Fruit fly (Drosophila melanogaster) whole organism, embryonic: Measurements from ENCODE around the gene CG2794.

ENCODE experiments used
- CG10959 ChIP-seq: fragments of 200-800 bp; sonication (Bioruptor generic); IDR thresholded peaks from 2 replicates; pipeline ENCODE4 v1.3.6; 2022; ENCODE audit warnings: missing biosample characterization, missing genetic modification characterization
- CG12071 ChIP-seq: fragments of 200-800 bp; sonication (Bioruptor generic); optimal IDR thresholded peaks from 3 replicates; lab custom pipeline; 2018; ENCODE audit warnings: missing biosample characterization, mild to moderate bottlenecking, missing genetic modification characterization
- CG12104 ChIP-seq: fragments of 200-800 bp; sonication (Bioruptor generic); optimal IDR thresholded peaks from 3 replicates; lab custom pipeline; 2016; ENCODE audit warnings: missing biosample characterization, missing genetic modification characterization
- CG12299 ChIP-seq: fragments of 200-800 bp; sonication (Bioruptor generic); optimal IDR thresholded peaks from 2 replicates; lab custom pipeline; 2018; ENCODE audit warnings: missing biosample characterization, mild to moderate bottlenecking, missing genetic modification characterization
- CG1603 ChIP-seq: fragments of 200-800 bp; sonication (Bioruptor generic); optimal IDR thresholded peaks from 2 replicates; lab custom pipeline; 2019; ENCODE audit warnings: missing biosample characterization, mild to moderate bottlenecking, missing genetic modification characterization, moderate library complexity
- CG1647 ChIP-seq: fragments of 200-800 bp; sonication (Bioruptor generic); optimal IDR thresholded peaks from 3 replicates; lab custom pipeline; 2016; ENCODE audit warnings: missing biosample characterization, missing genetic modification characterization
- CG16813 ChIP-seq: fragments of 200-800 bp; sonication (Bioruptor generic); IDR thresholded peaks from 3 replicates; pipeline ENCODE4 v1.3.6; 2022; ENCODE audit warnings: missing biosample characterization, missing genetic modification characterization; ENCODE audit not compliant: partially characterized antibody
- CG17186 ChIP-seq: fragments of 200-800 bp; sonication (Bioruptor generic); optimal IDR thresholded peaks from 3 replicates; lab custom pipeline; 2017; ENCODE audit warnings: missing biosample characterization, missing genetic modification reagents, missing genetic modification characterization
- CG2129 ChIP-seq: fragments of 200-800 bp; sonication (Bioruptor generic); IDR thresholded peaks from 2 replicates; pipeline ENCODE4 v1.3.6; 2022; ENCODE audit warnings: missing biosample characterization, missing genetic modification characterization; ENCODE audit not compliant: partially characterized antibody
- CG34224 ChIP-seq: fragments of 200-800 bp; sonication (Bioruptor generic); IDR thresholded peaks from 3 replicates; pipeline ENCODE4 v1.3.6; 2022; ENCODE audit warnings: missing biosample characterization, missing genetic modification characterization; ENCODE audit not compliant: partially characterized antibody
- CG42726 ChIP-seq: fragments of 200-800 bp; sonication (Bioruptor generic); IDR thresholded peaks from 2 replicates; pipeline ENCODE4 v1.3.6; 2022; ENCODE audit warnings: missing biosample characterization, missing genetic modification characterization; ENCODE audit not compliant: partially characterized antibody
- CG4424 ChIP-seq: fragments of 200-800 bp; sonication (Bioruptor generic); optimal IDR thresholded peaks from 3 replicates; lab custom pipeline; 2016; ENCODE audit warnings: missing biosample characterization, missing genetic modification characterization
- CG4707 ChIP-seq: fragments of 200-800 bp; sonication (Bioruptor generic); optimal IDR thresholded peaks from 2 replicates; lab custom pipeline; 2018; ENCODE audit warnings: missing biosample characterization, mild to moderate bottlenecking, missing genetic modification characterization, moderate library complexity
- CG5953 ChIP-seq: fragments of 200-800 bp; sonication (Bioruptor generic); IDR thresholded peaks from 2 replicates; pipeline ENCODE4 v1.3.6; 2022; ENCODE audit warnings: missing biosample characterization, missing genetic modification characterization
- CG8281 ChIP-seq: fragments of 200-800 bp; sonication (Bioruptor generic); optimal IDR thresholded peaks from 2 replicates; lab custom pipeline; 2018; ENCODE audit warnings: missing biosample characterization, mild to moderate bottlenecking, missing genetic modification characterization, moderate library complexity
- CG8765 ChIP-seq: fragments of 200-800 bp; sonication (Bioruptor generic); IDR thresholded peaks from 2 replicates; pipeline ENCODE4 v1.3.6; 2022; ENCODE audit warnings: missing biosample characterization, missing genetic modification characterization
- CHES-1-like ChIP-seq: fragments of 200-800 bp; sonication (Bioruptor generic); optimal IDR thresholded peaks from 2 replicates; lab custom pipeline; 2016; ENCODE audit warnings: missing biosample characterization, missing genetic modification characterization
- CkIIα-i1 ChIP-seq: fragments of 200-800 bp; sonication (Bioruptor generic); IDR thresholded peaks from 2 replicates; pipeline ENCODE4 v1.3.6; 2022; ENCODE audit warnings: missing biosample characterization, missing genetic modification characterization
- E2f1 ChIP-seq: fragments of 200-800 bp; sonication (Bioruptor generic); IDR thresholded peaks from 2 replicates; pipeline ENCODE4 v1.3.6; 2022; ENCODE audit warnings: missing biosample characterization, missing genetic modification characterization
- H15 ChIP-seq: fragments of 200-800 bp; sonication (Bioruptor generic); IDR thresholded peaks from 3 replicates; pipeline ENCODE4 v1.3.6; 2022; ENCODE audit warnings: missing biosample characterization, missing genetic modification characterization
- HLH3B ChIP-seq: fragments of 200-800 bp; sonication (Bioruptor generic); IDR thresholded peaks from 2 replicates; pipeline ENCODE4 v1.3.6; 2022; ENCODE audit warnings: missing biosample characterization, missing genetic modification characterization
- Hsf ChIP-seq: fragments of 200-800 bp; sonication (Bioruptor generic); optimal IDR thresholded peaks from 3 replicates; lab custom pipeline; 2016; ENCODE audit warnings: missing biosample characterization, missing genetic modification characterization
- Lhr ChIP-seq: fragments of 200-800 bp; sonication (Bioruptor generic); optimal IDR thresholded peaks from 3 replicates; lab custom pipeline; 2017; ENCODE audit warnings: mild to moderate bottlenecking, missing biosample characterization, missing genetic modification reagents, missing genetic modification characterization
- Med ChIP-seq: fragments of 200-800 bp; sonication (Bioruptor generic); peaks from one replicate; lab custom pipeline; 2016; ENCODE audit warnings: missing biosample characterization, missing genetic modification characterization, mild to moderate bottlenecking, inconsistent platforms, moderate library complexity
- Nf-YB ChIP-seq: fragments of 200-800 bp; sonication (Bioruptor generic); optimal IDR thresholded peaks from 3 replicates; lab custom pipeline; 2019; ENCODE audit warnings: missing biosample characterization, mild to moderate bottlenecking, missing genetic modification characterization, moderate library complexity
- Ptx1 ChIP-seq: fragments of 200-800 bp; sonication (Bioruptor generic); IDR thresholded peaks from 2 replicates; pipeline ENCODE4 v1.3.6; 2022; ENCODE audit warnings: missing biosample characterization, missing genetic modification characterization
- Stat92E ChIP-seq, 3 experiments: fragments of >200 bp in 2 of 3; fragments of 200-800 bp in 1 of 3; sonication (Bioruptor generic) in 1 of 3; optimal IDR thresholded peaks; 2 replicates each; lab custom pipeline; 2017 to 2019; ENCODE audit warnings: missing biosample characterization in 3 of 3, missing genetic modification characterization in 3 of 3, mild to moderate bottlenecking in 1 of 3, moderate library complexity in 1 of 3
- Vsx1 ChIP-seq: fragments of 200-800 bp; sonication (Bioruptor generic); optimal IDR thresholded peaks from 2 replicates; lab custom pipeline; 2017; ENCODE audit warnings: missing biosample characterization, mild to moderate bottlenecking, missing genetic modification characterization, missing genetic modification reagents
- ase ChIP-seq: fragments of 200-800 bp; sonication (Bioruptor generic); IDR thresholded peaks from 3 replicates; pipeline ENCODE4 v1.3.6; 2022; ENCODE audit warnings: missing biosample characterization, missing genetic modification characterization
- az2 ChIP-seq: fragments of 200-800 bp; sonication (Bioruptor generic); optimal IDR thresholded peaks from 3 replicates; lab custom pipeline; 2016; ENCODE audit warnings: missing biosample characterization, missing genetic modification characterization
- ci ChIP-seq: fragments of 200-800 bp; sonication (Bioruptor generic); IDR thresholded peaks from 3 replicates; pipeline ENCODE4 v1.3.6; 2022; ENCODE audit warnings: missing biosample characterization, missing genetic modification characterization
- fd64A ChIP-seq: fragments of 200-800 bp; sonication (Bioruptor generic); optimal IDR thresholded peaks from 3 replicates; lab custom pipeline; 2018; ENCODE audit warnings: missing biosample characterization, mild to moderate bottlenecking, missing genetic modification characterization
- ind ChIP-seq: fragments of 200-800 bp; sonication (Bioruptor generic); optimal IDR thresholded peaks from 3 replicates; lab custom pipeline; 2016; ENCODE audit warnings: missing biosample characterization, missing genetic modification characterization
- jigr1 ChIP-seq: fragments of 200-800 bp; sonication (Bioruptor generic); IDR thresholded peaks from 3 replicates; pipeline ENCODE4 v1.3.6; 2022; ENCODE audit warnings: missing biosample characterization, missing genetic modification characterization
- jing ChIP-seq: fragments of 200-800 bp; sonication (Bioruptor generic); optimal IDR thresholded peaks from 2 replicates; lab custom pipeline; 2018; ENCODE audit warnings: missing biosample characterization, mild to moderate bottlenecking, missing genetic modification characterization
- jumu ChIP-seq: fragments of 200-800 bp; sonication (Bioruptor generic); optimal IDR thresholded peaks from 3 replicates; lab custom pipeline; 2016; ENCODE audit warnings: missing biosample characterization, missing genetic modification characterization
- lola ChIP-seq, 3 experiments: fragments of >200 bp in 2 of 3; fragments of 200-800 bp in 1 of 3; sonication (Bioruptor generic) in 1 of 3; optimal IDR thresholded peaks; 2 replicates each; lab custom pipeline; 2017 to 2019; ENCODE audit warnings: missing biosample characterization in 3 of 3, missing genetic modification characterization in 3 of 3, mild to moderate bottlenecking in 1 of 3, moderate library complexity in 1 of 3
- nom ChIP-seq: fragments of 200-800 bp; sonication (Bioruptor generic); optimal IDR thresholded peaks from 2 replicates; lab custom pipeline; 2017; ENCODE audit warnings: missing biosample characterization, missing genetic modification characterization, mild to moderate bottlenecking, moderate library complexity, missing genetic modification reagents
- onecut ChIP-seq: fragments of 200-800 bp; sonication (Bioruptor generic); IDR thresholded peaks from 2 replicates; pipeline ENCODE4 v1.3.6; 2022; ENCODE audit warnings: missing biosample characterization, missing genetic modification characterization
- prd ChIP-seq, 3 experiments: fragments of >200 bp in 2 of 3; fragments of 200-800 bp in 1 of 3; sonication (Bioruptor generic) in 1 of 3; optimal IDR thresholded peaks in 2 of 3; IDR thresholded peaks in 1 of 3; 2 replicates in 2 of 3; 3 replicates in 1 of 3; pipeline versions ENCODE4 v1.3.6 to Lab custom; 2017 to 2022; ENCODE audit warnings: missing biosample characterization in 1 of 3, missing genetic modification characterization in 1 of 3
- repo ChIP-seq: fragments of 200-800 bp; sonication (Bioruptor generic); optimal IDR thresholded peaks from 2 replicates; lab custom pipeline; 2016; ENCODE audit warnings: missing biosample characterization, missing genetic modification characterization
- sens ChIP-seq: fragments of 200-800 bp; sonication (Bioruptor generic); peaks from one replicate; lab custom pipeline; 2016; ENCODE audit warnings: missing biosample characterization, missing genetic modification characterization
- sima ChIP-seq: fragments of 200-800 bp; sonication (Bioruptor generic); optimal IDR thresholded peaks from 2 replicates; lab custom pipeline; 2016; ENCODE audit warnings: missing biosample characterization, missing genetic modification characterization
- sisA ChIP-seq: fragments of 200-800 bp; sonication (Bioruptor generic); IDR thresholded peaks from 2 replicates; pipeline ENCODE4 v1.3.6; 2022; ENCODE audit warnings: missing biosample characterization, missing genetic modification characterization
- sug ChIP-seq: fragments of 200-800 bp; optimal IDR thresholded peaks from 2 replicates; lab custom pipeline; 2019; ENCODE audit warnings: missing biosample characterization, mild to moderate bottlenecking, missing genetic modification characterization, moderate library complexity
- trh ChIP-seq: fragments of 200-800 bp; sonication (Bioruptor generic); optimal IDR thresholded peaks from 2 replicates; lab custom pipeline; 2016; ENCODE audit warnings: missing biosample characterization, missing genetic modification characterization
- unc-4 ChIP-seq: fragments of 200-800 bp; sonication (Bioruptor generic); IDR thresholded peaks from 2 replicates; pipeline ENCODE4 v1.3.6; 2022; ENCODE audit warnings: missing biosample characterization, missing genetic modification characterization; ENCODE audit not compliant: partially characterized antibody
- vnd ChIP-seq: fragments of 200-800 bp; sonication (Bioruptor generic); IDR thresholded peaks from 3 replicates; pipeline ENCODE4 v1.3.6; 2022; ENCODE audit warnings: missing biosample characterization, missing genetic modification characterization; ENCODE audit not compliant: partially characterized antibody
- vvl ChIP-seq: fragments of 200-800 bp; sonication (Bioruptor generic); IDR thresholded peaks from 2 replicates; pipeline ENCODE4 v1.3.6; 2022; ENCODE audit warnings: missing biosample characterization, missing genetic modification characterization
- wdn ChIP-seq: fragments of 200-800 bp; sonication (Bioruptor generic); IDR thresholded peaks from 2 replicates; pipeline ENCODE4 v1.3.6; 2022; ENCODE audit warnings: missing biosample characterization, missing genetic modification characterization

The CG2794 gene

dm6 chr2L:604060-604459 lies 40.1 kb downstream of the CG2794 start (continued):
- TF ChIP-seq CG4707 (GFP tag; lab: Kevin White, UChicago) (no peak), sug (tag; lab: Kevin White, UChicago) (no peak), wdn (GFP tag; lab: Robert Waterston, UW) (no peak), CHES-1-like (no peak), HLH3B (0 out of 2 replicates have a peak, but pooled peaks have one; percentile 12), unc-4 (GFP tag; lab: Robert Waterston, UW) (no peak), Stat92E (GFP tag; optimal IDR thresholded peaks at IDR 0.05; lab: Kevin White, UChicago) (no peak), fd64A (no peak), Hsf (no peak), CG1647 (no peak), E2f1 (GFP tag; lab: Robert Waterston, UW) (no peak), Lhr (GFP tag; lab: Kevin White, UChicago) (no peak), sens (GFP tag; lab: Kevin White, UChicago) (peak; percentile 72), jumu (GFP tag; lab: Kevin White, UChicago) (no peak), sima (GFP tag; lab: Kevin White, UChicago) (no peak), Vsx1 (GFP tag; lab: Kevin White, UChicago) (no peak), CG2129 (no peak), Med (GFP tag; lab: Kevin White, UChicago) (peak; percentile 60), sisA (GFP tag; lab: Robert Waterston, UW) (0 out of 2 replicates have a peak, but pooled peaks have one; percentile 23), CG4424 (GFP tag; lab: Kevin White, UChicago) (no peak), Nf-YB (GFP tag; lab: Kevin White, UChicago) (no peak), ci (0 out of 3 replicates have a peak, but pooled peaks have one; percentile 29), jigr1 (GFP tag; lab: Robert Waterston, UW) (no peak), az2 (GFP tag; lab: Kevin White, UChicago) (no peak), ind (no peak), CG34224 (GFP tag; lab: Robert Waterston, UW) (no peak), CG17186 (GFP tag; lab: Kevin White, UChicago) (no peak), nom (no peak), prd (optimal IDR thresholded peaks at IDR 0.05; lab: Kevin White, UChicago) (no peak), prd (GFP tag; IDR thresholded peaks at IDR 0.05; lab: Robert Waterston, UW) (peak; percentile 30; the same call in 1 of the 3 replicates), vvl (GFP tag; lab: Robert Waterston, UW) (no peak; the same call in 1 of the 2 replicates), ase (GFP tag; lab: Robert Waterston, UW) (no peak), Ptx1 (GFP tag; lab: Robert Waterston, UW) (0 out of 2 replicates have a peak, but pooled peaks have one; percentile 16), repo (GFP tag; lab: Kevin White, UChicago) (no peak), CG12071 (GFP tag; lab: Kevin White, UChicago) (no peak), onecut (no peak), CG16813 (GFP tag; lab: Robert Waterston, UW) (no peak), lola (GFP tag; optimal IDR thresholded peaks at IDR 0.05; lab: Kevin White, UChicago) (no peak), trh (GFP tag; lab: Kevin White, UChicago) (no peak), CG1603 (tag; lab: Kevin White, UChicago) (peak; percentile 30), CG12104 (GFP tag; lab: Kevin White, UChicago) (no peak), CG8765 (GFP tag; lab: Robert Waterston, UW) (no peak), CG42726 (GFP tag; lab: Robert Waterston, UW) (no peak), CG8281 (tag; lab: Kevin White, UChicago) (no peak), jing (GFP tag; lab: Kevin White, UChicago) (no peak), CG10959 (GFP tag; lab: Robert Waterston, UW) (0 out of 2 replicates have a peak, but pooled peaks have one; percentile 14), vnd (GFP tag; lab: Robert Waterston, UW) (no peak), H15 (GFP tag; lab: Robert Waterston, UW) (0 out of 3 replicates have a peak, but pooled peaks have one; percentile 35), CG5953 (GFP tag; lab: Robert Waterston, UW) (no peak), CG12299 (tag; lab: Kevin White, UChicago) (no peak), CkIIα-i1 (GFP tag; lab: Robert Waterston, UW) (no peak)
